Fruit fly (Drosophila melanogaster) whole organism, embryonic: ENCODE data around the gene Coq5.
A peak's percentile ranks its signal among the peaks of the same experiment; 100 is the strongest.

Source experiments
- BtbVII ChIP-seq: fragments of 200-800 bp; sonication (Bioruptor generic); optimal IDR thresholded peaks from 3 replicates; lab custom pipeline; 2017; ENCODE audit warnings: missing biosample characterization, mild to moderate bottlenecking, missing genetic modification characterization
- Bteb2 ChIP-seq: fragments of 200-800 bp; sonication (Bioruptor generic); optimal IDR thresholded peaks from 2 replicates; lab custom pipeline; 2016; ENCODE audit warnings: missing biosample characterization, missing genetic modification characterization
- CG10321 ChIP-seq: fragments of 200-800 bp; sonication (Bioruptor generic); IDR thresholded peaks from 2 replicates; pipeline ENCODE4 v1.3.6; 2022; ENCODE audit warnings: missing biosample characterization, missing genetic modification characterization
- CG11085 ChIP-seq: fragments of 200-800 bp; sonication (Bioruptor generic); IDR thresholded peaks from 2 replicates; pipeline ENCODE4 v1.3.6; 2022; ENCODE audit warnings: missing biosample characterization, missing genetic modification characterization
- CG13123 ChIP-seq: fragments of 200-800 bp; sonication (Bioruptor generic); optimal IDR thresholded peaks from 2 replicates; lab custom pipeline; 2016; ENCODE audit warnings: missing biosample characterization, missing genetic modification characterization
- CG13424 ChIP-seq: fragments of 200-800 bp; sonication (Bioruptor generic); optimal IDR thresholded peaks from 2 replicates; lab custom pipeline; 2019; ENCODE audit warnings: missing biosample characterization, mild to moderate bottlenecking, missing genetic modification characterization, moderate library complexity
- CG14667 ChIP-seq: fragments of 200-800 bp; sonication (Bioruptor generic); IDR thresholded peaks from 2 replicates; pipeline ENCODE4 v1.3.6; 2022; ENCODE audit warnings: missing biosample characterization, missing genetic modification characterization
- CG1792 ChIP-seq: fragments of 200-800 bp; sonication (Bioruptor generic); optimal IDR thresholded peaks from 2 replicates; lab custom pipeline; 2016; ENCODE audit warnings: missing biosample characterization, missing genetic modification characterization
- CG18011 ChIP-seq: fragments of 200-800 bp; sonication (Bioruptor generic); optimal IDR thresholded peaks from 2 replicates; lab custom pipeline; 2017; ENCODE audit warnings: missing biosample characterization, missing genetic modification characterization, mild to moderate bottlenecking, moderate library complexity, missing genotype
- CG2199 ChIP-seq: fragments of 200-800 bp; sonication (Bioruptor generic); IDR thresholded peaks from 3 replicates; pipeline ENCODE4 v1.3.6; 2022; ENCODE audit warnings: missing biosample characterization, missing genetic modification characterization
- CG31365 ChIP-seq: fragments of 200-800 bp; sonication (Bioruptor generic); optimal IDR thresholded peaks from 2 replicates; lab custom pipeline; 2018; ENCODE audit warnings: missing biosample characterization, mild to moderate bottlenecking, missing genetic modification characterization
- CG3281 ChIP-seq: fragments of 200-800 bp; sonication (Bioruptor generic); optimal IDR thresholded peaks from 3 replicates; lab custom pipeline; 2017; ENCODE audit warnings: missing biosample characterization, mild to moderate bottlenecking, missing genetic modification characterization
- CG33213 ChIP-seq: fragments of 200-800 bp; sonication (Bioruptor generic); optimal IDR thresholded peaks from 3 replicates; lab custom pipeline; 2016; ENCODE audit warnings: missing biosample characterization, missing genetic modification characterization
- CG3847 ChIP-seq: fragments of 200-800 bp; sonication (Bioruptor generic); IDR thresholded peaks from 2 replicates; pipeline ENCODE4 v1.3.6; 2022; ENCODE audit warnings: missing biosample characterization, missing genetic modification characterization
- CG7372 ChIP-seq: fragments of 200-800 bp; sonication (Bioruptor generic); IDR thresholded peaks from 2 replicates; pipeline ENCODE4 v1.3.6; 2022; ENCODE audit warnings: missing biosample characterization, missing genetic modification characterization
- CG8924 ChIP-seq: fragments of 200-800 bp; optimal IDR thresholded peaks from 3 replicates; lab custom pipeline; 2019; ENCODE audit warnings: missing biosample characterization, mild to moderate bottlenecking, missing genetic modification characterization, moderate library complexity
- CG9609 ChIP-seq: fragments of 200-800 bp; sonication (Bioruptor generic); optimal IDR thresholded peaks from 3 replicates; lab custom pipeline; 2016; ENCODE audit warnings: missing biosample characterization, missing genetic modification characterization
- CG9797 ChIP-seq: fragments of 200-800 bp; sonication (Bioruptor generic); optimal IDR thresholded peaks from 3 replicates; lab custom pipeline; 2018; ENCODE audit warnings: missing biosample characterization, mild to moderate bottlenecking, missing genetic modification characterization
- CrebB ChIP-seq: fragments of 200-800 bp; sonication (Bioruptor generic); optimal IDR thresholded peaks from 3 replicates; lab custom pipeline; 2018; ENCODE audit warnings: missing biosample characterization, mild to moderate bottlenecking, missing genetic modification characterization
- Dbx ChIP-seq: fragments of 200-800 bp; sonication (Bioruptor generic); IDR thresholded peaks from 3 replicates; pipeline ENCODE4 v1.3.6; 2022; ENCODE audit warnings: missing biosample characterization, missing genetic modification characterization
- Dip2 ChIP-seq: fragments of 200-800 bp; sonication (Bioruptor generic); IDR thresholded peaks from 2 replicates; pipeline ENCODE4 v1.3.6; 2022; ENCODE audit warnings: missing biosample characterization, missing genetic modification characterization
- Dip3 ChIP-seq: fragments of 200-800 bp; sonication (Bioruptor generic); optimal IDR thresholded peaks from 3 replicates; lab custom pipeline; 2016; ENCODE audit warnings: missing biosample characterization, missing genetic modification characterization
- Doc3 ChIP-seq: fragments of 200-800 bp; sonication (Bioruptor generic); IDR thresholded peaks from 3 replicates; pipeline ENCODE4 v1.3.6; 2022; ENCODE audit warnings: missing biosample characterization, missing genetic modification characterization; ENCODE audit not compliant: partially characterized antibody
- Ets65A ChIP-seq: fragments of 200-800 bp; sonication (Bioruptor generic); peaks from one replicate; lab custom pipeline; 2016; ENCODE audit warnings: missing biosample characterization, missing genetic modification characterization
- H15 ChIP-seq: fragments of 200-800 bp; sonication (Bioruptor generic); IDR thresholded peaks from 3 replicates; pipeline ENCODE4 v1.3.6; 2022; ENCODE audit warnings: missing biosample characterization, missing genetic modification characterization
- Hmr ChIP-seq: fragments of 200-800 bp; sonication (Bioruptor generic); optimal IDR thresholded peaks from 3 replicates; lab custom pipeline; 2017; ENCODE audit warnings: mild to moderate bottlenecking, missing biosample characterization, missing genetic modification reagents, missing genetic modification characterization
- MBD-R2 ChIP-seq: fragments of 200-800 bp; sonication (Bioruptor generic); IDR thresholded peaks from 2 replicates; pipeline ENCODE4 v1.3.6; 2022; ENCODE audit warnings: missing biosample characterization, missing genetic modification characterization
- Mad ChIP-seq: fragments of 200-800 bp; sonication (Bioruptor generic); optimal IDR thresholded peaks from 2 replicates; lab custom pipeline; 2016; ENCODE audit warnings: missing biosample characterization, missing genetic modification characterization
- Mrtf ChIP-seq: fragments of 200-800 bp; sonication (Bioruptor generic); IDR thresholded peaks from 3 replicates; pipeline ENCODE4 v1.3.6; 2022; ENCODE audit warnings: missing biosample characterization, missing genetic modification characterization
- NC2α ChIP-seq: fragments of 200-800 bp; sonication (Bioruptor generic); optimal IDR thresholded peaks from 2 replicates; lab custom pipeline; 2016; ENCODE audit warnings: missing biosample characterization, missing genetic modification characterization
- Side ChIP-seq: fragments of 200-800 bp; sonication (Bioruptor generic); optimal IDR thresholded peaks from 2 replicates; lab custom pipeline; 2016; ENCODE audit warnings: missing biosample characterization, missing genetic modification characterization
- Stat92E ChIP-seq, 3 experiments: fragments of >200 bp in 2 of 3; fragments of 200-800 bp in 1 of 3; sonication (Bioruptor generic) in 1 of 3; optimal IDR thresholded peaks; 2 replicates each; lab custom pipeline; 2017 to 2019; ENCODE audit warnings: missing biosample characterization in 3 of 3, missing genetic modification characterization in 3 of 3, mild to moderate bottlenecking in 1 of 3, moderate library complexity in 1 of 3
- ab ChIP-seq: fragments of 200-800 bp; sonication (Bioruptor generic); optimal IDR thresholded peaks from 2 replicates; lab custom pipeline; 2016; ENCODE audit warnings: missing biosample characterization, missing genetic modification characterization
- da ChIP-seq: fragments of 200-800 bp; sonication (Bioruptor generic); optimal IDR thresholded peaks from 2 replicates; lab custom pipeline; 2016; ENCODE audit warnings: missing biosample characterization, missing genetic modification characterization
- dmrt11E ChIP-seq: fragments of 200-800 bp; sonication (Bioruptor generic); optimal IDR thresholded peaks from 3 replicates; lab custom pipeline; 2018; ENCODE audit warnings: missing biosample characterization, mild to moderate bottlenecking, missing genetic modification characterization, moderate library complexity
- gcm ChIP-seq: fragments of 200-800 bp; sonication (Bioruptor generic); optimal IDR thresholded peaks from 2 replicates; lab custom pipeline; 2019; ENCODE audit warnings: missing biosample characterization, mild to moderate bottlenecking, missing genetic modification characterization, moderate library complexity
- gsb ChIP-seq: fragments of 200-800 bp; sonication (Bioruptor generic); IDR thresholded peaks from 2 replicates; pipeline ENCODE4 v1.3.6; 2022; ENCODE audit warnings: missing biosample characterization, missing genetic modification characterization
- hbn ChIP-seq: fragments of 200-800 bp; sonication (Bioruptor generic); IDR thresholded peaks from 2 replicates; pipeline ENCODE4 v1.3.6; 2022; ENCODE audit warnings: missing biosample characterization, missing genetic modification characterization; ENCODE audit not compliant: partially characterized antibody
- her ChIP-seq: fragments of 200-800 bp; sonication (Bioruptor generic); optimal IDR thresholded peaks from 2 replicates; lab custom pipeline; 2016; ENCODE audit warnings: missing biosample characterization, missing genetic modification characterization
- ind ChIP-seq: fragments of 200-800 bp; sonication (Bioruptor generic); optimal IDR thresholded peaks from 3 replicates; lab custom pipeline; 2016; ENCODE audit warnings: missing biosample characterization, missing genetic modification characterization
- inv ChIP-seq: fragments of 200-800 bp; sonication (Bioruptor generic); IDR thresholded peaks from 2 replicates; pipeline ENCODE4 v1.3.6; 2022; ENCODE audit warnings: missing biosample characterization, missing genetic modification characterization; ENCODE audit not compliant: partially characterized antibody
- klu ChIP-seq: fragments of 200-800 bp; sonication (Bioruptor generic); IDR thresholded peaks from 2 replicates; pipeline ENCODE4 v1.3.6; 2022; ENCODE audit warnings: missing biosample characterization, missing genetic modification characterization
- lab ChIP-seq: fragments of 200-800 bp; sonication (Bioruptor generic); optimal IDR thresholded peaks from 3 replicates; lab custom pipeline; 2017; ENCODE audit warnings: missing biosample characterization, missing genetic modification characterization, mild to moderate bottlenecking, moderate library complexity, missing genetic modification reagents
- mirr ChIP-seq: fragments of 200-800 bp; sonication (Bioruptor generic); optimal IDR thresholded peaks from 3 replicates; lab custom pipeline; 2018; ENCODE audit warnings: missing biosample characterization, mild to moderate bottlenecking, missing genetic modification characterization
- nmo ChIP-seq: fragments of 200-800 bp; sonication (Bioruptor generic); optimal IDR thresholded peaks from 2 replicates; lab custom pipeline; 2018; ENCODE audit warnings: missing biosample characterization, mild to moderate bottlenecking, missing genetic modification characterization, moderate library complexity
- sima ChIP-seq: fragments of 200-800 bp; sonication (Bioruptor generic); optimal IDR thresholded peaks from 2 replicates; lab custom pipeline; 2016; ENCODE audit warnings: missing biosample characterization, missing genetic modification characterization
- sob ChIP-seq: fragments of 200-800 bp; sonication (Bioruptor generic); IDR thresholded peaks from 2 replicates; pipeline ENCODE4 v1.3.6; 2022; ENCODE audit warnings: missing biosample characterization, missing genetic modification characterization
- trh ChIP-seq: fragments of 200-800 bp; sonication (Bioruptor generic); optimal IDR thresholded peaks from 2 replicates; lab custom pipeline; 2016; ENCODE audit warnings: missing biosample characterization, missing genetic modification characterization
- unpg ChIP-seq: fragments of 200-800 bp; sonication (Bioruptor generic); optimal IDR thresholded peaks from 3 replicates; lab custom pipeline; 2018; ENCODE audit warnings: missing biosample characterization, mild to moderate bottlenecking, missing genetic modification characterization, moderate library complexity
- usp ChIP-seq: fragments of >200 bp; optimal IDR thresholded peaks from 2 replicates; lab custom pipeline; 2017; ENCODE audit warnings: missing biosample characterization, missing genetic modification characterization
- wdn ChIP-seq: fragments of 200-800 bp; sonication (Bioruptor generic); IDR thresholded peaks from 2 replicates; pipeline ENCODE4 v1.3.6; 2022; ENCODE audit warnings: missing biosample characterization, missing genetic modification characterization
- yki ChIP-seq: fragments of >200 bp; optimal IDR thresholded peaks from 3 replicates; lab custom pipeline; 2018
- zfh1 ChIP-seq: fragments of 200-800 bp; sonication (Bioruptor generic); IDR thresholded peaks from 3 replicates; pipeline ENCODE4 v1.3.6; 2022; ENCODE audit warnings: missing biosample characterization, missing genetic modification characterization

The Coq5 gene

DNA sequence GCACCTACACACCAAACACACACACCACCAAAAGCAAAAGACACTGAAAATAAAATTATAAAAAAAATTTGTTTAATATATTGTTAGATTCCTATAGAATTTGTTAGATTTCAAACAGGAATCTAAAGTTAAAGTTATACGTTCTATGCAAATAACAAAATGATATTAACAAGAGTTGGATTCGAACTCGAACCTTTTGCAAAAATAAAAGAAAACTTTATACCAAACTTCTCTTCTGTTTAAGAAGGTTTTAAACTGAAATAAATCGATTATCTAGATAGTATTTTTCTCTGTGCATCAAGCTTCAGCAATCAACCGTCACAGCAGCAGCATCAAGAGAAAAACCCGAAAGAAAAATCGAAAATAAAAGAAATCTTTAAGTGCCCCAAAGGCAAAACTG lies 32.1 kb upstream of the Coq5 start (continued):
- no peak for TF ChIP-seq sima (GFP tag; lab: Kevin White, UChicago)
- no peak for TF ChIP-seq CG10321
- no peak for TF ChIP-seq Side
- TF ChIP-seq ab, result no peak
- peak; percentile 50 for TF ChIP-seq nmo
- peak; percentile 53 for TF ChIP-seq unpg (GFP tag; lab: Kevin White, UChicago)
- no peak for TF ChIP-seq CG11085 (GFP tag; lab: Robert Waterston, UW)
- no peak for TF ChIP-seq CG31365 (tag; lab: Kevin White, UChicago)
- TF ChIP-seq lab (GFP tag; lab: Kevin White, UChicago), result peak; percentile 18
- no peak for TF ChIP-seq BtbVII (GFP tag; lab: Kevin White, UChicago)
- no peak for TF ChIP-seq usp
- no peak for TF ChIP-seq Dip2 (GFP tag; lab: Robert Waterston, UW)
- TF ChIP-seq Doc3 (GFP tag; lab: Robert Waterston, UW), result no peak
- TF ChIP-seq CG9609, result no peak
- TF ChIP-seq zfh1 (GFP tag; lab: Robert Waterston, UW), result 0 out of 3 replicates have a peak, but pooled peaks have one; percentile 8
- TF ChIP-seq da, result no peak
- TF ChIP-seq inv, result no peak
- TF ChIP-seq hbn (GFP tag; lab: Robert Waterston, UW), result no peak
- TF ChIP-seq ind (GFP tag; lab: Kevin White, UChicago), result no peak
- no peak for TF ChIP-seq CrebB (tag; lab: Kevin White, UChicago)
- TF ChIP-seq Stat92E (GFP tag; optimal IDR thresholded peaks at IDR 0.05; lab: Kevin White, UChicago), result no peak
- TF ChIP-seq CG9797 (GFP tag; lab: Kevin White, UChicago), result no peak
- TF ChIP-seq wdn (GFP tag; lab: Robert Waterston, UW), result no peak
- no peak for TF ChIP-seq mirr (GFP tag; lab: Kevin White, UChicago)
- no peak for TF ChIP-seq klu (GFP tag; lab: Robert Waterston, UW)
- no peak for TF ChIP-seq trh (GFP tag; lab: Kevin White, UChicago)
- no peak for TF ChIP-seq CG13123 (GFP tag; lab: Kevin White, UChicago)
- no peak for TF ChIP-seq CG3847 (GFP tag; lab: Robert Waterston, UW)
- no peak for TF ChIP-seq CG2199 (GFP tag; lab: Robert Waterston, UW)
- no peak for TF ChIP-seq her (GFP tag; lab: Kevin White, UChicago)
- no peak for TF ChIP-seq CG7372 (GFP tag; lab: Robert Waterston, UW)
- TF ChIP-seq CG18011 (GFP tag; lab: Kevin White, UChicago), result no peak
- TF ChIP-seq Mad (GFP tag; lab: Kevin White, UChicago), result no peak
- no peak for TF ChIP-seq gsb
- TF ChIP-seq NC2α, result no peak
- TF ChIP-seq sob (GFP tag; lab: Robert Waterston, UW), result no peak
- no peak for TF ChIP-seq Mrtf (GFP tag; lab: Robert Waterston, UW)
- TF ChIP-seq Dbx, result no peak
- TF ChIP-seq Bteb2 (GFP tag; lab: Kevin White, UChicago), result no peak
- TF ChIP-seq CG33213, result no peak
- no peak for TF ChIP-seq MBD-R2 (GFP tag; lab: Robert Waterston, UW)
- peak; percentile 50 for TF ChIP-seq gcm (GFP tag; lab: Kevin White, UChicago)
- no peak for TF ChIP-seq CG14667 (GFP tag; lab: Robert Waterston, UW)
- no peak for TF ChIP-seq H15 (GFP tag; lab: Robert Waterston, UW)
- TF ChIP-seq Ets65A (GFP tag; lab: Kevin White, UChicago), result no peak
- peak; percentile 47 for TF ChIP-seq CG8924 (tag; lab: Kevin White, UChicago)
- TF ChIP-seq CG3281 (GFP tag; lab: Kevin White, UChicago), result no peak
- no peak for TF ChIP-seq CG1792 (GFP tag; lab: Kevin White, UChicago)
- TF ChIP-seq Hmr (GFP tag; lab: Kevin White, UChicago), result no peak
- no peak for TF ChIP-seq yki (lab: Kevin White, UChicago)
- peak; percentile 49 for TF ChIP-seq dmrt11E (tag; lab: Kevin White, UChicago)
- TF ChIP-seq Dip3 (GFP tag; lab: Kevin White, UChicago), result no peak
- TF ChIP-seq CG13424 (tag; lab: Kevin White, UChicago), result peak; percentile 46
